Worm (Caenorhabditis elegans): ENCODE measurements around the gene tbc-8.
A peak's percentile ranks its signal among the peaks of the same experiment; 100 is the strongest.

Gene tbc-8

ce11 chrIII:10329811-10330210, 34.9 kb upstream of the tbc-8 start:
- TF ChIP-seq elt-2 (tag; optimal IDR thresholded peaks at IDR 0.05) (peak; percentile 81), jun-1 (tag; optimal IDR thresholded peaks at IDR 0.05) (peak; percentile 6), pha-4 (tag; optimal IDR thresholded peaks at IDR 0.05) (peak; percentile 78), pqm-1 (tag; optimal IDR thresholded peaks at IDR 0.05) (peak; percentile 65), fkh-2 (tag; optimal IDR thresholded peaks at IDR 0.05) (no peak)

ce11 chrIII:10330372-10331062, 34.2 kb upstream of the tbc-8 start, which contains the start of gene nex-2:
TSS of gene nex-2 (minus strand) at chrIII:10330422.
- TF ChIP-seq hmg-11 (tag; optimal IDR thresholded peaks at IDR 0.05) = no peak
- TF ChIP-seq nhr-76 (tag; optimal IDR thresholded peaks at IDR 0.05) = no peak
- TF ChIP-seq elt-2 (tag; optimal IDR thresholded peaks at IDR 0.05) = no peak
- no peak for TF ChIP-seq ceh-16 (tag; optimal IDR thresholded peaks at IDR 0.05)
- TF ChIP-seq nhr-77 (tag; optimal IDR thresholded peaks at IDR 0.05) = no peak
- TF ChIP-seq nhr-12 (tag; optimal IDR thresholded peaks at IDR 0.05) = no peak
- no peak for TF ChIP-seq daf-12 (tag; optimal IDR thresholded peaks at IDR 0.05)
- TF ChIP-seq jun-1 (tag; optimal IDR thresholded peaks at IDR 0.05) = no peak
- TF ChIP-seq fkh-10 (GFP tag; optimal IDR thresholded peaks at IDR 0.05) = no peak
- TF ChIP-seq ztf-11 (tag; optimal IDR thresholded peaks at IDR 0.05) = no peak
- no peak for TF ChIP-seq mml-1 (tag; optimal IDR thresholded peaks at IDR 0.05)
- no peak for TF ChIP-seq eor-1 (tag; optimal IDR thresholded peaks at IDR 0.05)
- no peak for TF ChIP-seq elt-1 (tag; optimal IDR thresholded peaks at IDR 0.05)
- no peak for TF ChIP-seq ZK546.5 (tag; optimal IDR thresholded peaks at IDR 0.05)
- no peak for TF ChIP-seq zag-1 (tag; optimal IDR thresholded peaks at IDR 0.05)
- TF ChIP-seq nhr-25 (tag; optimal IDR thresholded peaks at IDR 0.05) = no peak

- TF ChIP-seq jun-1 (tag; optimal IDR thresholded peaks at IDR 0.05) = peak; percentile 9
- TF ChIP-seq nhr-43 (tag; optimal IDR thresholded peaks at IDR 0.05; ENCODE audit: poor library complexity, severe bottlenecking) = no peak
- peak; percentile 92 for TF ChIP-seq pha-4 (tag; optimal IDR thresholded peaks at IDR 0.05)
- peak; percentile 34 for TF ChIP-seq nfya-1 (tag; optimal IDR thresholded peaks at IDR 0.05; ENCODE audit: insufficient read depth)
Observed at ce11 chrIII:10331232-10331631, 33.5 kb upstream of the tbc-8 start.

ce11 chrIII:10332560-10332959, 32.2 kb upstream of the tbc-8 start, which contains the start of gene T07C4.12:
TSS of gene T07C4.12 (minus strand) at chrIII:10332660.
- TF ChIP-seq daf-12 (tag; optimal IDR thresholded peaks at IDR 0.05) (no peak), ceh-16 (tag; optimal IDR thresholded peaks at IDR 0.05) (no peak), R02D3.7 (tag; optimal IDR thresholded peaks at IDR 0.05) (no peak), skn-1 (tag; optimal IDR thresholded peaks at IDR 0.05) (no peak), elt-3 (tag; optimal IDR thresholded peaks at IDR 0.05) (no peak), fos-1 (tag; optimal IDR thresholded peaks at IDR 0.05) (no peak), nhr-76 (tag; optimal IDR thresholded peaks at IDR 0.05) (no peak), nhr-77 (tag; optimal IDR thresholded peaks at IDR 0.05) (no peak), zag-1 (tag; optimal IDR thresholded peaks at IDR 0.05) (no peak), ama-1 (optimal IDR thresholded peaks at IDR 0.05) (no peak), pqm-1 (tag; optimal IDR thresholded peaks at IDR 0.05) (no peak), nfya-1 (tag; optimal IDR thresholded peaks at IDR 0.05; ENCODE audit: insufficient read depth) (no peak), nhr-12 (tag; optimal IDR thresholded peaks at IDR 0.05) (no peak)

ce11 chrIII:10333961-10334542, 30.7 kb upstream of the tbc-8 start, which contains the start of the genes jmjd-4 and mev-1:
TSS of gene jmjd-4 (minus strand) at chrIII:10334018.
TSS of gene mev-1 (plus strand) at chrIII:10334277.
- TF ChIP-seq R02D3.7 (tag; optimal IDR thresholded peaks at IDR 0.05) = peak; percentile 68
- TF ChIP-seq nhr-77 (tag; optimal IDR thresholded peaks at IDR 0.05) = peak; percentile 35
- TF ChIP-seq zag-1 (tag; optimal IDR thresholded peaks at IDR 0.05) = no peak
- no peak for TF ChIP-seq ztf-11 (tag; optimal IDR thresholded peaks at IDR 0.05)
- TF ChIP-seq lin-39 (tag; optimal IDR thresholded peaks at IDR 0.05) = peak; percentile 72
- no peak for TF ChIP-seq eor-1 (tag; optimal IDR thresholded peaks at IDR 0.05)
- no peak for TF ChIP-seq sea-2 (GFP tag; optimal IDR thresholded peaks at IDR 0.05)
- TF ChIP-seq ama-1 (optimal IDR thresholded peaks at IDR 0.05) = peak; percentile 52
- TF ChIP-seq mdl-1 (tag; optimal IDR thresholded peaks at IDR 0.05) = no peak
- TF ChIP-seq nhr-11 (tag; optimal IDR thresholded peaks at IDR 0.05) = no peak
- TF ChIP-seq nhr-43 (tag; optimal IDR thresholded peaks at IDR 0.05; ENCODE audit: poor library complexity, severe bottlenecking) = peak; percentile 87
- TF ChIP-seq nhr-67 (tag; optimal IDR thresholded peaks at IDR 0.05) = no peak
- TF ChIP-seq nhr-237 (tag; optimal IDR thresholded peaks at IDR 0.05) = no peak
- TF ChIP-seq unc-39 (tag; optimal IDR thresholded peaks at IDR 0.05) = no peak
- TF ChIP-seq nhr-76 (tag; optimal IDR thresholded peaks at IDR 0.05) = no peak
- TF ChIP-seq mml-1 (tag; optimal IDR thresholded peaks at IDR 0.05) = no peak
- TF ChIP-seq skn-1 (tag; optimal IDR thresholded peaks at IDR 0.05) = peak; percentile 69
- TF ChIP-seq nhr-25 (tag; optimal IDR thresholded peaks at IDR 0.05) = peak; percentile 89
- TF ChIP-seq ceh-28 (tag; optimal IDR thresholded peaks at IDR 0.05) = peak; percentile 60
- no peak for TF ChIP-seq daf-12 (tag; optimal IDR thresholded peaks at IDR 0.05)
- no peak for TF ChIP-seq unc-62 (GFP tag; optimal IDR thresholded peaks at IDR 0.05)
- peak; percentile 56 for TF ChIP-seq ceh-82 (tag; optimal IDR thresholded peaks at IDR 0.05)
- peak; percentile 73 for TF ChIP-seq snpc-4 (tag; optimal IDR thresholded peaks at IDR 0.05)
- no peak for TF ChIP-seq ceh-9 (tag; optimal IDR thresholded peaks at IDR 0.05)
- peak; percentile 71 for TF ChIP-seq pqm-1 (tag; optimal IDR thresholded peaks at IDR 0.05)
- TF ChIP-seq lsy-12 (tag; optimal IDR thresholded peaks at IDR 0.05) = peak; percentile 87
- no peak for TF ChIP-seq aly-2 (tag; optimal IDR thresholded peaks at IDR 0.05)
- TF ChIP-seq nhr-12 (tag; optimal IDR thresholded peaks at IDR 0.05) = no peak
- TF ChIP-seq fos-1 (tag; optimal IDR thresholded peaks at IDR 0.05) = no peak
- TF ChIP-seq ztf-4 (tag; optimal IDR thresholded peaks at IDR 0.05) = no peak
